Fruit fly (Drosophila melanogaster): ENCODE measurements around the gene CG15332.

dm6 chrX:7963724-7964123 lies 7.9 kb upstream of the CG15332 start, which contains the start of gene sn:
- TF ChIP-seq CG6854 (GFP tag; optimal IDR thresholded peaks at IDR 0.05): no peak
- TF ChIP-seq vri (GFP tag; optimal IDR thresholded peaks at IDR 0.05): no peak
- no peak for TF ChIP-seq Gug (GFP tag; IDR thresholded peaks at IDR 0.05)
- TF ChIP-seq CG8319 (GFP tag; optimal IDR thresholded peaks at IDR 0.05): no peak
- no peak for TF ChIP-seq CG7368 (GFP tag; optimal IDR thresholded peaks at IDR 0.05)
- no peak for TF ChIP-seq Eip78C (GFP tag)
- no peak for TF ChIP-seq CG11902 (GFP tag; optimal IDR thresholded peaks at IDR 0.05)
- no peak for TF ChIP-seq Sox15 (GFP tag; optimal IDR thresholded peaks at IDR 0.05)
- TF ChIP-seq CG34406 (GFP tag; optimal IDR thresholded peaks at IDR 0.05): no peak
- no peak for TF ChIP-seq Eip93F (GFP tag; optimal IDR thresholded peaks at IDR 0.05)
- TF ChIP-seq fd85E (GFP tag; optimal IDR thresholded peaks at IDR 0.05): no peak
- TF ChIP-seq fkh (GFP tag; optimal IDR thresholded peaks at IDR 0.05): no peak
- TF ChIP-seq Eip75B (GFP tag; optimal IDR thresholded peaks at IDR 0.05): no peak
- TF ChIP-seq spab (GFP tag; optimal IDR thresholded peaks at IDR 0.05): no peak

Data from whole organism, prepupa.